Fruit fly (Drosophila melanogaster) whole organism, pupa: ENCODE data around the gene CG8508.

Experiments used
- CG10348 ChIP-seq: fragments of 200-800 bp; sonication (Bioruptor generic); IDR thresholded peaks from 2 replicates; pipeline ENCODE4 v1.3.6; 2022; ENCODE audit warnings: missing biosample characterization, missing genetic modification characterization
- CG12605 ChIP-seq: fragments of 200-800 bp; sonication (Bioruptor generic); IDR thresholded peaks from 2 replicates; pipeline ENCODE4 v1.3.6; 2022; ENCODE audit warnings: missing biosample characterization, missing genetic modification characterization
- CG13204 ChIP-seq: fragments of 200-800 bp; sonication (Bioruptor generic); optimal IDR thresholded peaks from 2 replicates; lab custom pipeline; 2018; ENCODE audit warnings: missing biosample characterization, mild to moderate bottlenecking, missing genetic modification characterization, moderate library complexity
- CG14655 ChIP-seq: fragments of 200-800 bp; sonication (Bioruptor generic); optimal IDR thresholded peaks from 3 replicates; lab custom pipeline; 2017; ENCODE audit warnings: mild to moderate bottlenecking, missing biosample characterization, missing genetic modification reagents, missing genetic modification characterization
- CG15710 ChIP-seq: fragments of 200-800 bp; sonication (Bioruptor generic); optimal IDR thresholded peaks from 2 replicates; lab custom pipeline; 2018; ENCODE audit warnings: missing biosample characterization, mild to moderate bottlenecking, missing genetic modification characterization, moderate library complexity
- CG17806 ChIP-seq: fragments of 200-800 bp; sonication (Bioruptor generic); optimal IDR thresholded peaks from 2 replicates; lab custom pipeline; 2018; ENCODE audit warnings: missing biosample characterization, mild to moderate bottlenecking, missing genetic modification characterization, moderate library complexity
- CG32121 ChIP-seq: fragments of 200-800 bp; sonication (Bioruptor generic); IDR thresholded peaks from 2 replicates; pipeline ENCODE4 v1.3.6; 2022; ENCODE audit warnings: missing biosample characterization, missing genetic modification characterization
- CG34367 ChIP-seq: fragments of 200-800 bp; sonication (Bioruptor generic); optimal IDR thresholded peaks from 2 replicates; lab custom pipeline; 2018; ENCODE audit warnings: missing biosample characterization, mild to moderate bottlenecking, missing genetic modification characterization
- CG4496 ChIP-seq: fragments of 200-800 bp; sonication (Bioruptor generic); IDR thresholded peaks from 3 replicates; pipeline ENCODE4 v1.3.6; 2022; ENCODE audit warnings: missing biosample characterization, missing genetic modification characterization
- CG8159 ChIP-seq: fragments of 200-800 bp; sonication (Bioruptor generic); optimal IDR thresholded peaks from 3 replicates; lab custom pipeline; 2018; ENCODE audit warnings: missing biosample characterization, mild to moderate bottlenecking, missing genetic modification characterization, moderate library complexity
- CG8301 ChIP-seq: fragments of 200-800 bp; sonication (Bioruptor generic); optimal IDR thresholded peaks from 2 replicates; lab custom pipeline; 2018; ENCODE audit warnings: missing biosample characterization, mild to moderate bottlenecking, missing genetic modification characterization
- CG9948 ChIP-seq: fragments of 200-800 bp; sonication (Bioruptor generic); optimal IDR thresholded peaks from 2 replicates; lab custom pipeline; 2018; ENCODE audit warnings: missing biosample characterization, mild to moderate bottlenecking, missing genetic modification characterization, moderate library complexity
- D1 ChIP-seq: fragments of 200-800 bp; sonication (Bioruptor generic); optimal IDR thresholded peaks from 2 replicates; lab custom pipeline; 2018; ENCODE audit warnings: missing biosample characterization, mild to moderate bottlenecking, missing genetic modification characterization, moderate library complexity
- EcR ChIP-seq: fragments of 200-800 bp; sonication (Bioruptor generic); optimal IDR thresholded peaks from 3 replicates; lab custom pipeline; 2019; ENCODE audit warnings: missing biosample characterization, missing genetic modification characterization, mild to moderate bottlenecking, moderate library complexity, missing genetic modification reagents
- Ets98B ChIP-seq: fragments of 200-800 bp; sonication (Bioruptor generic); IDR thresholded peaks from 2 replicates; pipeline ENCODE4 v1.3.6; 2022; ENCODE audit warnings: missing biosample characterization, missing genetic modification characterization
- Pif1A ChIP-seq: fragments of 200-800 bp; sonication (Bioruptor generic); optimal IDR thresholded peaks from 3 replicates; lab custom pipeline; 2016; ENCODE audit warnings: missing biosample characterization, missing genetic modification characterization
- Pif1B ChIP-seq: fragments of 200-800 bp; sonication (Bioruptor generic); optimal IDR thresholded peaks from 3 replicates; lab custom pipeline; 2016; ENCODE audit warnings: missing biosample characterization, missing genetic modification characterization
- Snoo ChIP-seq: fragments of 200-800 bp; sonication (Bioruptor generic); optimal IDR thresholded peaks from 3 replicates; lab custom pipeline; 2017; ENCODE audit warnings: missing biosample characterization, mild to moderate bottlenecking, missing genetic modification characterization, inconsistent platforms
- fd96Ca ChIP-seq: fragments of 200-800 bp; sonication (Bioruptor generic); IDR thresholded peaks from 3 replicates; pipeline ENCODE4 v1.3.6; 2022; ENCODE audit warnings: missing biosample characterization, missing genetic modification characterization
- gl ChIP-seq: fragments of 200-800 bp; sonication (Bioruptor generic); optimal IDR thresholded peaks from 2 replicates; lab custom pipeline; 2018; ENCODE audit warnings: missing biosample characterization, mild to moderate bottlenecking, missing genetic modification characterization
- rn ChIP-seq: fragments of 200-800 bp; sonication (Bioruptor generic); IDR thresholded peaks from 2 replicates; pipeline ENCODE4 v1.3.6; 2022; ENCODE audit warnings: missing biosample characterization, missing genetic modification characterization

The CG8508 gene

DNA sequence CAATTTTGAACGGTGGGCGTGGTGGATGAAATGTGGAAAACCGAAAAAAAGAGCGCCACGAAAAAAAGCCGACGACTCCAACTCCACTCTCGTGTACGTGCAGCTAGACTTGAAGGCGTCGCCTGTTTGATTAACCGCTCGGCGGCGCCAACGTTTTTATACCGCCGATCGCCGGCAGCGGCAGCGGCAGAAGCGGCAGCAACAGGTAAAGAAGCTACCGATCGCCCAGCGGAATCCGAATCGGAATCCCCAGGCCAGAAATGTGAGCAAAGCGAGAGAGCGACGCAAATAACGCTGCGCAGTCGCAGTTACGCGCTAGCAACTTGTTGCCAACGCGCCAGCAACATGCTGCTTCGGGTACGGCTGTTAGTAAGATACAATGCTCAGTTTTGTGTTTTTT is 28.1 kb upstream of the CG8508 start, which contains the start of gene CG8483:
CG8483 (minus strand) TSS at position 119 of the 400 bp plus-strand sequence.
- TF ChIP-seq D1 (tag; lab: Kevin White, UChicago) (no peak), CG13204 (peak; percentile 41)

DNA sequence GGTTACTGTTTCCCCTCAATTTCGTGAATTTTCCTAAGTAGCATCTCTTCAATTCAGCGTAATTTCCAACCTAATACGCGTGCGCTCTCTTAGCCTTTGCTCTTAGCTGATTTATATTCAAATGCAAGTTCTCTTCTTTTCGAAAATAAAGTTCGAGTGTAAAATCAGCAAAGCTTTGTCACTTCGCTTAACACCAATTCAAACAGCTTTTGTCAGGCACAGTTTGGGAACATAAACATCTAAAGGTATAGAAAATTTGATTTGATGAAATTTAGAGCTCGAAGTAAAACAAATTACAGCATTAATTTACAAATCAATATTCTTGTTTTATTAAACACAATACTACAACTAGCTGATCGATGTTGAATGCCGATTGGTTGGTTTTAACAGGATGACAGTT is 22.2 kb upstream of the CG8508 start:
- no peak for TF ChIP-seq CG10348
- no peak for TF ChIP-seq Pif1B (GFP tag; lab: Kevin White, UChicago)
- no peak for TF ChIP-seq CG15710

DNA sequence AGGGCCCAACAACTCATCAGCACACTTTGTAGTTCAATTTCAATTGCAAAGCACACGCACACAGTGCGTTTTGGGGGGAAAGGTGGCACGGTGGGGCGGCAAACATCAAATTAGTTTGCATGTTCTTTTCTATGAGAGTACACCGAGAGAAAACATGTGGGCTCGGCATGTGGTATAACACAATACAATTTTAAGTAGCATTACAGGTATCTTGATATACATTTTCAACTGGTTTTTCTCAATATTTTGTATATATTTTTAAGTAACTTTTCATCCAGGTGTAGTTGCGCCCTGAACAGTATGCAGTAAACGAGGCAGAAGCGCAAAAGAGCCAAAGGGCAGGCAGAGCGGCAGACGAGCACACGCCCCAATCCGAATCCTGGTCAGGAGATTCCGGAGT is 14.1 kb upstream of the CG8508 start:
- TF ChIP-seq fd96Ca (no peak), CG32121 (no peak), rn (GFP tag; lab: Robert Waterston, UW) (no peak), Snoo (tag; lab: Kevin White, UChicago) (no peak), EcR (no peak), CG8159 (no peak), D1 (tag; lab: Kevin White, UChicago) (no peak), CG17806 (tag; lab: Kevin White, UChicago) (no peak)

DNA sequence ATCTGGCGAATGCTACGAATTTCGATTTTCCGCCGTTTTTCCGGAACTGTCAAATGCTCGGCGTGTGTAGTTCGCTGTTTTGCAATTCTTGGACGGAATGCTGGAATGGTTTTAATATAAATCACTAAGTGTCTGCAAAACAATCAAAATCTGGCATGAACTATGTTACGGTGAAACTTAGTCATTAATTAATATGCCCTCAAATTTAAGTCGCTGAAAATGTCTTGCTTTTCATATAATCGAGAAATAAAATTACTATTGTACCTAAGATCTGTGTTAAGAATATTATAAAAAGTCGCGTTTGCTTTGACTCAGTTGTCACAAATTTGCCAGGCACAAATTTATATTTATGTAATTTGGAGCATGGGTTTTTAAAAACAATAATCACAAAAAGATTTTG is 5.0 kb upstream of the CG8508 start, which contains the start of gene CG8141:
CG8141 (plus strand) TSS at position 301 of the 400 bp plus-strand sequence.
- TF ChIP-seq CG13204 (no peak), Pif1B (GFP tag; lab: Kevin White, UChicago) (no peak), Snoo (tag; lab: Kevin White, UChicago) (no peak), CG34367 (tag; lab: Kevin White, UChicago) (no peak), CG10348 (no peak), EcR (no peak), CG9948 (tag; lab: Kevin White, UChicago) (no peak), CG15710 (no peak), CG4496 (GFP tag; lab: Robert Waterston, UW) (no peak), CG17806 (tag; lab: Kevin White, UChicago) (no peak), rn (GFP tag; lab: Robert Waterston, UW) (no peak)
- TF ChIP-seq, all 21 proteins: peak for 0

DNA sequence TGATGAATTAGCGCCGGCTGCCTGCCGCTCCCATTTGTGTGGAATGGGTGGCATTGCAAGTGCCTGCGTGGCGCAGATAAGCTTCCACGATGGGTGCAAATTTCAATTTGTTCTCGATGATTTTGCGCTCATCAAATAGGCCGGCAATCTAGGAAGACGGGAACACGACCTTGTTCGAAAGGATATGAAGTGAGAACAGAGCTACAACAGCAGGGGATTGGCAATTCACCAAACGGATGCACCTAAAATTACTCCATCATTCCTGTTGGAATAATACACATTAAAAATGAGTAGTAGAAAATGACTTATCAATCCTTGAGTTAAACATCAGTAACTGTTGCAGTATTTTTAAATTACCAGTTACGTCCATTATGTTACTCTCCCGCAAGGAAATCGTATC is 1.9 kb upstream of the CG8508 start, which contains the start of gene CG14380:
CG14380 (plus strand) TSS at position 301 of the 400 bp plus-strand sequence.
- TF ChIP-seq Pif1A (GFP tag; lab: Kevin White, UChicago), result no peak
- TF ChIP-seq Pif1B (GFP tag; lab: Kevin White, UChicago), result no peak
- no peak for TF ChIP-seq Snoo (tag; lab: Kevin White, UChicago)
- TF ChIP-seq CG12605, result no peak
- no peak for TF ChIP-seq CG9948 (tag; lab: Kevin White, UChicago)
- TF ChIP-seq CG8301 (tag; lab: Kevin White, UChicago), result no peak
- TF ChIP-seq CG32121, result no peak
- TF ChIP-seq CG8159, result no peak
- no peak for TF ChIP-seq CG14655 (GFP tag; lab: Kevin White, UChicago)
- TF ChIP-seq D1 (tag; lab: Kevin White, UChicago), result no peak
- TF ChIP-seq CG15710, result no peak
- no peak for TF ChIP-seq CG17806 (tag; lab: Kevin White, UChicago)
- TF ChIP-seq CG13204, result no peak
- no peak for TF ChIP-seq CG10348
- no peak for TF ChIP-seq CG4496 (GFP tag; lab: Robert Waterston, UW)
- no peak for TF ChIP-seq rn (GFP tag; lab: Robert Waterston, UW)
- no peak for TF ChIP-seq CG34367 (tag; lab: Kevin White, UChicago)
- no peak for TF ChIP-seq gl (tag; lab: Kevin White, UChicago)
- no peak for TF ChIP-seq fd96Ca

DNA sequence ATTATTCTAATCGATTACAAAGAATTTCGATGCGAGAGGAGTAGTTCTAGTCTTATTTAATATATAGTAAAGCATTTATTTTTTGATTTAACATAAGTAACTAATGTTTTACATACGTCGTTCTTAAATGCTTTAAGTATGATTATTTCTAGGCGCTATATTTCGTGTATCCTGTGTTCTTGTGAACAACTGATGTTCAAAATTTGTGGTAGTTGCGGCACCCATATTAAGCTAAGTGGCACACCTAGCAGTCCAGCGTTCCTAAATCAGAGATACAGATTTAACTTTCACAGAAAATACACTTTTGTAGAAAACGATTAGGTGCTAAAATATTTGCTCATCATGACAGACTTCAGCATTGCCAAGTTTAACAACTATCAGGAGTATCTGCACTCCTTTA is 5.3 kb downstream of the CG8508 start, which contains the start of gene CG8138:
CG8138 (plus strand) TSS at position 301 of the 400 bp plus-strand sequence.
- no peak for TF ChIP-seq rn (GFP tag; lab: Robert Waterston, UW)
- TF ChIP-seq Ets98B, result no peak
- no peak for TF ChIP-seq CG10348
- TF ChIP-seq CG14655 (GFP tag; lab: Kevin White, UChicago), result no peak
- TF ChIP-seq gl (tag; lab: Kevin White, UChicago), result no peak
- TF ChIP-seq CG15710, result no peak
- no peak for TF ChIP-seq CG12605
- no peak for TF ChIP-seq fd96Ca
- no peak for TF ChIP-seq CG9948 (tag; lab: Kevin White, UChicago)
- TF ChIP-seq Pif1A (GFP tag; lab: Kevin White, UChicago), result no peak
- TF ChIP-seq CG13204, result no peak
- TF ChIP-seq EcR, result no peak
- TF ChIP-seq CG4496 (GFP tag; lab: Robert Waterston, UW), result no peak
- TF ChIP-seq D1 (tag; lab: Kevin White, UChicago), result no peak
- TF ChIP-seq Pif1B (GFP tag; lab: Kevin White, UChicago), result no peak
- TF ChIP-seq CG34367 (tag; lab: Kevin White, UChicago), result no peak
- no peak for TF ChIP-seq CG8301 (tag; lab: Kevin White, UChicago)
- TF ChIP-seq CG8159, result no peak
- no peak for TF ChIP-seq CG17806 (tag; lab: Kevin White, UChicago)
- TF ChIP-seq, all 21 proteins: peak for 0

DNA sequence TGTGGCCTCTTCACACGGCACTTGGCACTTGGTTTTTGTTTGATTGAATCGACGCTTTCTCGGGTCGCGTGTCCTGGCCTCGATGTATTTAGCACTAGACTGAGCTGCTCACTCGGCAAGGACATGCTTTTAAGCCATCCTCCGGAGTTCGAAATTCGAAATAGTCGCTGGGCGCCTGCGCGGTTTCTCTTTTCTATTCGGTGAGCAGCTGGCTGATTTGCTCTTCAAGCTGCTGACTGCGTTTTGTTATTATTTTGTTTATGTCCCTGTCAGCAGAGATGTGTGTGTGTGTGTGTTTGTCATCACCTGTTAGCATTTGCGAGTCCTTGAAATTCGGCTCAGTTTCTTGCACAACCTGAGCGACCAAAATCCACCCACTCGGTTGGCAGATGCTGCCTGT is 30.7 kb downstream of the CG8508 start, which contains the start of gene 2mit:
2mit (minus strand) TSS at position 101 of the 400 bp plus-strand sequence.
- TF ChIP-seq CG17806 (tag; lab: Kevin White, UChicago) (no peak), D1 (tag; lab: Kevin White, UChicago) (no peak), CG12605 (no peak), CG4496 (GFP tag; lab: Robert Waterston, UW) (no peak), CG15710 (no peak), fd96Ca (no peak), CG10348 (no peak), gl (tag; lab: Kevin White, UChicago) (no peak), CG8301 (tag; lab: Kevin White, UChicago) (no peak), Ets98B (no peak), Pif1B (GFP tag; lab: Kevin White, UChicago) (no peak), EcR (no peak), CG8159 (no peak), CG9948 (tag; lab: Kevin White, UChicago) (no peak), Snoo (tag; lab: Kevin White, UChicago) (no peak)
